Worm (Caenorhabditis elegans) whole organism, L4/young adult: ENCODE results near the gene Y46G5A.29.

Experiments used
- dao-5 ChIP-seq: sonication (generic microtip); optimal IDR thresholded peaks from 2 replicates; lab custom pipeline; 2016; ENCODE audit warnings: missing genotype, missing genetic modification characterization, moderate library complexity, missing compliant biosample characterization
- him-1 ChIP-seq: sonication (generic microtip); optimal IDR thresholded peaks from 2 replicates; lab custom pipeline; 2016; ENCODE audit warnings: missing genotype, missing genetic modification reagents, missing genetic modification characterization, missing compliant biosample characterization

- TF ChIP-seq dao-5 = no peak
- no peak for TF ChIP-seq him-1 (tag; lab: Kevin White, UChicago)
Measured at ce11 chrII:12823437-12823836, 32.6 kb upstream of the Y46G5A.29 start, which contains the start of gene Y46G5A.36.
